Fruit fly (Drosophila melanogaster) whole organism, prepupa: ENCODE results near the gene Wwox.

Experiments
- Blimp-1 ChIP-seq: fragments of 200-800 bp; sonication (Bioruptor generic); optimal IDR thresholded peaks from 3 replicates; lab custom pipeline; 2017; ENCODE audit warnings: missing biosample characterization, missing genetic modification characterization, mild to moderate bottlenecking, moderate library complexity, missing genetic modification reagents
- CG10631 ChIP-seq: fragments of 200-800 bp; sonication (Bioruptor generic); optimal IDR thresholded peaks from 2 replicates; lab custom pipeline; 2016; ENCODE audit warnings: missing biosample characterization, missing genetic modification characterization
- CG10669 ChIP-seq: fragments of 200-800 bp; sonication (Bioruptor generic); optimal IDR thresholded peaks from 3 replicates; lab custom pipeline; 2018; ENCODE audit warnings: missing biosample characterization, mild to moderate bottlenecking, missing genetic modification characterization, moderate library complexity
- CG11294 ChIP-seq: fragments of 200-800 bp; sonication (Bioruptor generic); IDR thresholded peaks from 2 replicates; pipeline ENCODE4 v1.3.6; 2022; ENCODE audit warnings: missing biosample characterization, missing genetic modification characterization
- CG11762 ChIP-seq: fragments of 200-800 bp; sonication (Bioruptor generic); optimal IDR thresholded peaks from 3 replicates; lab custom pipeline; 2016; ENCODE audit warnings: missing biosample characterization, missing genetic modification characterization; ENCODE audit not compliant: insufficient read depth
- CG11902 ChIP-seq: fragments of 200-800 bp; sonication (Bioruptor generic); optimal IDR thresholded peaks from 3 replicates; lab custom pipeline; 2016; ENCODE audit warnings: missing biosample characterization, missing genetic modification characterization
- CG15336 ChIP-seq: fragments of 200-800 bp; sonication (Bioruptor generic); IDR thresholded peaks from 2 replicates; pipeline ENCODE4 v1.3.6; 2022; ENCODE audit warnings: missing biosample characterization, missing genetic modification characterization
- CG1621 ChIP-seq: fragments of 200-800 bp; sonication (Bioruptor generic); optimal IDR thresholded peaks from 3 replicates; lab custom pipeline; 2018; ENCODE audit warnings: missing biosample characterization, mild to moderate bottlenecking, missing genetic modification characterization
- CG16779 ChIP-seq: fragments of 200-800 bp; sonication (Bioruptor generic); optimal IDR thresholded peaks from 3 replicates; lab custom pipeline; 2017; ENCODE audit warnings: missing biosample characterization, mild to moderate bottlenecking, missing genetic modification characterization
- CG3032 ChIP-seq: fragments of 200-800 bp; optimal IDR thresholded peaks from 2 replicates; lab custom pipeline; 2019; ENCODE audit warnings: missing biosample characterization, mild to moderate bottlenecking, missing genetic modification characterization, moderate library complexity
- CG31627 ChIP-seq: fragments of 200-800 bp; sonication (Bioruptor generic); optimal IDR thresholded peaks from 3 replicates; lab custom pipeline; 2016; ENCODE audit warnings: missing biosample characterization, missing genetic modification characterization
- CG32006 ChIP-seq: fragments of 200-800 bp; sonication (Bioruptor generic); optimal IDR thresholded peaks from 3 replicates; lab custom pipeline; 2017; ENCODE audit warnings: missing biosample characterization, mild to moderate bottlenecking, missing genetic modification characterization
- CG34406 ChIP-seq: fragments of 200-800 bp; sonication (Bioruptor generic); optimal IDR thresholded peaks from 3 replicates; lab custom pipeline; 2016; ENCODE audit warnings: missing biosample characterization, missing genetic modification characterization
- CG3919 ChIP-seq: fragments of 200-800 bp; sonication (Bioruptor generic); optimal IDR thresholded peaks from 3 replicates; lab custom pipeline; 2016; ENCODE audit warnings: missing biosample characterization, missing genetic modification characterization
- CG6163 ChIP-seq: fragments of 200-800 bp; sonication (Bioruptor generic); IDR thresholded peaks from 3 replicates; pipeline ENCODE4 v1.3.6; 2022; ENCODE audit warnings: missing biosample characterization, missing genetic modification characterization
- CG6792 ChIP-seq: fragments of 200-800 bp; sonication (Bioruptor generic); optimal IDR thresholded peaks from 3 replicates; lab custom pipeline; 2016; ENCODE audit warnings: missing biosample characterization, missing genetic modification characterization
- CG6808 ChIP-seq: fragments of 200-800 bp; sonication (Bioruptor generic); optimal IDR thresholded peaks from 3 replicates; lab custom pipeline; 2017; ENCODE audit warnings: missing biosample characterization, missing genetic modification characterization, mild to moderate bottlenecking, moderate library complexity, missing genetic modification reagents
- CG7368 ChIP-seq: fragments of 200-800 bp; sonication (Bioruptor generic); optimal IDR thresholded peaks from 3 replicates; lab custom pipeline; 2016; ENCODE audit warnings: missing biosample characterization, missing genetic modification characterization
- CG8119 ChIP-seq: fragments of 200-800 bp; sonication (Bioruptor generic); IDR thresholded peaks from 3 replicates; pipeline ENCODE4 v1.3.6; 2022; ENCODE audit warnings: missing biosample characterization, missing genetic modification characterization
- CG8319 ChIP-seq: fragments of 200-800 bp; sonication (Bioruptor generic); optimal IDR thresholded peaks from 3 replicates; lab custom pipeline; 2016; ENCODE audit warnings: missing biosample characterization, missing genetic modification characterization
- CG8632 ChIP-seq: fragments of 200-800 bp; sonication (Bioruptor generic); optimal IDR thresholded peaks from 3 replicates; lab custom pipeline; 2016; ENCODE audit warnings: missing biosample characterization, missing genetic modification characterization
- CG9139 ChIP-seq: fragments of 200-800 bp; sonication (Bioruptor generic); optimal IDR thresholded peaks from 3 replicates; lab custom pipeline; 2017; ENCODE audit warnings: missing biosample characterization, mild to moderate bottlenecking, missing genetic modification characterization
- Eip75B ChIP-seq: fragments of 200-800 bp; sonication (Bioruptor generic); optimal IDR thresholded peaks from 3 replicates; lab custom pipeline; 2016; ENCODE audit warnings: missing biosample characterization, missing genetic modification characterization
- Eip78C ChIP-seq: fragments of 200-800 bp; sonication (Bioruptor generic); peaks from one replicate; lab custom pipeline; 2016; ENCODE audit warnings: missing biosample characterization, missing genetic modification characterization
- Ets21C ChIP-seq: fragments of 200-800 bp; sonication (Bioruptor generic); optimal IDR thresholded peaks from 3 replicates; lab custom pipeline; 2016; ENCODE audit warnings: missing biosample characterization, missing genetic modification characterization
- Hr38 ChIP-seq: sonication (Bioruptor generic); optimal IDR thresholded peaks from 2 replicates; lab custom pipeline; 2016; ENCODE audit warnings: missing biosample characterization, missing genetic modification characterization
- Hr39 ChIP-seq: fragments of 200-800 bp; sonication (Bioruptor generic); optimal IDR thresholded peaks from 2 replicates; lab custom pipeline; 2016; ENCODE audit warnings: missing biosample characterization, missing genetic modification characterization
- Hr4 ChIP-seq: fragments of 200-800 bp; sonication (Bioruptor generic); optimal IDR thresholded peaks from 3 replicates; lab custom pipeline; 2016; ENCODE audit warnings: missing biosample characterization, missing genetic modification characterization
- Lpt ChIP-seq: fragments of 200-800 bp; sonication (Bioruptor generic); optimal IDR thresholded peaks from 3 replicates; lab custom pipeline; 2016; ENCODE audit warnings: missing biosample characterization, missing genetic modification characterization
- Met ChIP-seq: fragments of 200-800 bp; sonication (Bioruptor generic); optimal IDR thresholded peaks from 3 replicates; lab custom pipeline; 2016; ENCODE audit warnings: missing biosample characterization, missing genetic modification characterization
- Smox ChIP-seq: fragments of 200-800 bp; sonication (Bioruptor generic); optimal IDR thresholded peaks from 3 replicates; lab custom pipeline; 2016; ENCODE audit warnings: missing biosample characterization, missing genetic modification characterization
- achi ChIP-seq: fragments of 200-800 bp; sonication (Bioruptor generic); optimal IDR thresholded peaks from 3 replicates; lab custom pipeline; 2016; ENCODE audit warnings: missing biosample characterization, missing genetic modification characterization
- cyc ChIP-seq: fragments of 200-800 bp; sonication (Bioruptor generic); optimal IDR thresholded peaks from 3 replicates; lab custom pipeline; 2016; ENCODE audit warnings: missing biosample characterization, missing genetic modification characterization
- dac ChIP-seq: fragments of 200-800 bp; sonication (Bioruptor generic); optimal IDR thresholded peaks from 2 replicates; lab custom pipeline; 2017; ENCODE audit warnings: missing biosample characterization, mild to moderate bottlenecking, missing genetic modification characterization
- dsx ChIP-seq: fragments of 200-800 bp; optimal IDR thresholded peaks from 3 replicates; lab custom pipeline; 2019; ENCODE audit warnings: missing biosample characterization, mild to moderate bottlenecking, missing genetic modification characterization, moderate library complexity; ENCODE audit not compliant: poor library complexity, severe bottlenecking
- eg ChIP-seq: fragments of 200-800 bp; sonication (Bioruptor generic); IDR thresholded peaks from 3 replicates; pipeline ENCODE4 v1.3.6; 2022; ENCODE audit warnings: missing biosample characterization, missing genetic modification characterization
- esn ChIP-seq: fragments of 200-800 bp; sonication (Bioruptor generic); optimal IDR thresholded peaks from 2 replicates; lab custom pipeline; 2016; ENCODE audit warnings: missing biosample characterization, mild to moderate bottlenecking, missing genetic modification characterization, moderate library complexity
- fd85E ChIP-seq: fragments of 200-800 bp; sonication (Bioruptor generic); optimal IDR thresholded peaks from 3 replicates; lab custom pipeline; 2016; ENCODE audit warnings: missing biosample characterization, missing genetic modification characterization
- fkh ChIP-seq: fragments of 200-800 bp; sonication (Bioruptor generic); optimal IDR thresholded peaks from 3 replicates; lab custom pipeline; 2017; ENCODE audit warnings: missing biosample characterization, mild to moderate bottlenecking, missing genetic modification characterization, moderate library complexity
- lz ChIP-seq: fragments of 200-800 bp; sonication (Bioruptor generic); optimal IDR thresholded peaks from 3 replicates; lab custom pipeline; 2016; ENCODE audit warnings: missing biosample characterization, missing genetic modification characterization
- net ChIP-seq: fragments of 200-800 bp; sonication (Bioruptor generic); optimal IDR thresholded peaks from 3 replicates; lab custom pipeline; 2016; ENCODE audit warnings: missing biosample characterization, missing genetic modification characterization
- pdm3 ChIP-seq: fragments of 200-800 bp; sonication (Bioruptor generic); optimal IDR thresholded peaks from 3 replicates; lab custom pipeline; 2016; ENCODE audit warnings: missing biosample characterization, missing genetic modification characterization
- spab ChIP-seq: fragments of 200-800 bp; sonication (Bioruptor generic); optimal IDR thresholded peaks from 2 replicates; lab custom pipeline; 2017; ENCODE audit warnings: missing biosample characterization, mild to moderate bottlenecking, missing genetic modification characterization, missing genetic modification reagents
- ss ChIP-seq, 2 experiments: fragments of 200-800 bp; sonication (Bioruptor generic); optimal IDR thresholded peaks; 2 replicates in 1 of 2; 3 replicates in 1 of 2; lab custom pipeline; 2017 to 2018; ENCODE audit warnings: mild to moderate bottlenecking in 2 of 2, missing biosample characterization in 2 of 2, missing genetic modification characterization in 2 of 2, moderate library complexity in 1 of 2
- svp ChIP-seq: fragments of 200-800 bp; sonication (Bioruptor generic); peaks from one replicate; lab custom pipeline; 2016; ENCODE audit warnings: missing biosample characterization, missing genetic modification characterization
- topi ChIP-seq: fragments of 200-800 bp; sonication (Bioruptor generic); optimal IDR thresholded peaks from 3 replicates; lab custom pipeline; 2016; ENCODE audit warnings: missing biosample characterization, missing genetic modification characterization
- vri ChIP-seq: fragments of 200-800 bp; sonication (Bioruptor generic); optimal IDR thresholded peaks from 3 replicates; lab custom pipeline; 2016; ENCODE audit warnings: missing biosample characterization, mild to moderate bottlenecking, missing genetic modification characterization

Gene Wwox

DNA sequence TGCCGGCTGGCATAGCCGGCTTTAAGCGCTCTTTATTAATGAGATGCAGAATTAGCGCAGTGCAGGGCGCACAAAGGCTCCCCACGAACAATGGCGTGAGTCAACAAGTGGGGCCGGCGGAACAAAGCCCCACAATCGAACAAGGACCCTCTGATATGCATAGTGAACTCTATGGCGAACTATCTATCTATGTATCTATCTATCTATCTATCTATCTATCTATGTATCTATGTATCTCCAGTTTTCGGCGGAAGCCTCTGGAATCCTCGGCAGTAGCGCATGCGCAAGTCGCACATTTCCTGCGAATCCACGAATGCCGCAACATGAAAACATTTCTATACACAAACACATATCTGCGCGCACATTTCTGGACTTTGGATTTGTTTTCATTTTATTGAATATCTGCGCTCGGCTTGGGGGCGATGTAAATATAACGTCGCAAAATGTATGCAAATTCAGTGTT lies 3.5 kb downstream of the Wwox start (continued):
- peak; percentile 94 for TF ChIP-seq CG3919 (GFP tag; lab: Kevin White, UChicago)
- peak; percentile 96 to 99 for TF ChIP-seq ss (GFP tag; optimal IDR thresholded peaks at IDR 0.05; lab: Kevin White, UChicago)
- peak; percentile 87 for TF ChIP-seq CG6792
- TF ChIP-seq CG6808 (GFP tag; lab: Kevin White, UChicago): peak; percentile 96
- TF ChIP-seq Eip75B (GFP tag; lab: Kevin White, UChicago): peak; percentile 93
- TF ChIP-seq vri: peak; percentile 77
- peak; percentile 98 for TF ChIP-seq Eip78C (GFP tag; lab: Kevin White, UChicago)
- peak; percentile 67 for TF ChIP-seq CG8319 (GFP tag; lab: Kevin White, UChicago)
- TF ChIP-seq CG31627: peak; percentile 91
- peak; percentile 98 for TF ChIP-seq CG32006 (GFP tag; lab: Kevin White, UChicago)
- TF ChIP-seq CG3032 (tag; lab: Kevin White, UChicago): peak; percentile 88
- TF ChIP-seq CG8632 (GFP tag; lab: Kevin White, UChicago): peak; percentile 79
- peak; percentile 85 for TF ChIP-seq fd85E (GFP tag; lab: Kevin White, UChicago)
- peak; percentile 90 for TF ChIP-seq achi (GFP tag; lab: Kevin White, UChicago)
- peak; percentile 87 for TF ChIP-seq CG11762 (GFP tag; lab: Kevin White, UChicago)
- TF ChIP-seq CG11902: peak; percentile 83
- peak; percentile 95 for TF ChIP-seq topi (GFP tag; lab: Kevin White, UChicago)
- peak; percentile 90 for TF ChIP-seq esn
- TF ChIP-seq dac (GFP tag; lab: Kevin White, UChicago): peak; percentile 90
- TF ChIP-seq CG8119 (GFP tag; lab: Robert Waterston, UW): peak; percentile 94
- peak; percentile 97 for TF ChIP-seq Hr4 (GFP tag; lab: Kevin White, UChicago)
- peak; percentile 87 for TF ChIP-seq CG7368 (GFP tag; lab: Kevin White, UChicago)
- TF ChIP-seq CG10631 (GFP tag; lab: Kevin White, UChicago): peak; percentile 90
- TF ChIP-seq CG15336 (GFP tag; lab: Robert Waterston, UW): peak; percentile 95
- TF ChIP-seq eg (GFP tag; lab: Robert Waterston, UW): peak; percentile 94
- TF ChIP-seq pdm3 (GFP tag; lab: Kevin White, UChicago): peak; percentile 91

DNA sequence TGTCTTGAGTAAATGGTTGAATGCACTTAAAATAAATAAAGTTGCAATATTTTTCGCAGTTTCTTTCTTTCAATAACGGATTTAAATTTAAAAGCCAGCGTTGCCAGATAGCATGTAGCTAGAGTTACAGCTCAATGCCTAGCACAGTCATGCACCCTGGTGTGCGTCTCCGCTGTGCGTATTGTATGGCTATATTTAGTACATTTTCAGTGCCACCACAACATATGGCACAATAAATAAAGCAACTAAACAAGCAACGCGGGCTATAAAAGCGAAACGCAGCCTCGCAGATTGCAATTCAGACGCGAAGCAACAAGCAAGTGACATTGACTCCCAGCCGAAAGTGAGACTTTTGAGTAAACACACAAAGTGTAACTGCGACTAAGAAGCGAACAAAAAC lies 5.4 kb downstream of the Wwox start, which contains the start of gene Sirup:
Gene Sirup, plus strand, starts transcription at position 215 of the 400 bp plus-strand sequence.
- no peak for TF ChIP-seq CG10669 (GFP tag; lab: Kevin White, UChicago)
- no peak for TF ChIP-seq CG6792
- TF ChIP-seq CG3919 (GFP tag; lab: Kevin White, UChicago): peak; percentile 47
- TF ChIP-seq fkh: peak; percentile 67
- TF ChIP-seq CG9139 (GFP tag; lab: Kevin White, UChicago): peak; percentile 8
- TF ChIP-seq CG34406: peak; percentile 2
- peak; percentile 2 for TF ChIP-seq CG1621
- peak; percentile 54; the same call in 1 of the 3 replicates for TF ChIP-seq eg (GFP tag; lab: Robert Waterston, UW)
- peak; percentile 45 for TF ChIP-seq CG6808 (GFP tag; lab: Kevin White, UChicago)
- TF ChIP-seq CG16779: peak; percentile 39
- no peak for TF ChIP-seq CG7368 (GFP tag; lab: Kevin White, UChicago)
- no peak for TF ChIP-seq Ets21C
- no peak for TF ChIP-seq CG3032 (tag; lab: Kevin White, UChicago)
- no peak for TF ChIP-seq Smox (GFP tag; lab: Kevin White, UChicago)
- TF ChIP-seq Blimp-1 (GFP tag; lab: Kevin White, UChicago): no peak
- TF ChIP-seq CG8319 (GFP tag; lab: Kevin White, UChicago): no peak
- TF ChIP-seq svp (GFP tag; lab: Kevin White, UChicago): peak; percentile 69
- TF ChIP-seq Hr4 (GFP tag; lab: Kevin White, UChicago): no peak
- TF ChIP-seq CG8119 (GFP tag; lab: Robert Waterston, UW): peak; percentile 50; the same call in 2 of the 3 replicates
- TF ChIP-seq dac (GFP tag; lab: Kevin White, UChicago): no peak
- TF ChIP-seq CG11902: no peak
- TF ChIP-seq CG32006 (GFP tag; lab: Kevin White, UChicago): no peak
- peak; percentile 40; the same call in 1 of the 2 replicates for TF ChIP-seq CG15336 (GFP tag; lab: Robert Waterston, UW)
- TF ChIP-seq Lpt: peak; percentile 34
- no peak for TF ChIP-seq cyc (GFP tag; lab: Kevin White, UChicago)
- TF ChIP-seq Hr39 (GFP tag; lab: Kevin White, UChicago): no peak
- no peak for TF ChIP-seq pdm3 (GFP tag; lab: Kevin White, UChicago)
- no peak for TF ChIP-seq CG11762 (GFP tag; lab: Kevin White, UChicago)
- TF ChIP-seq Hr38 (GFP tag; lab: Kevin White, UChicago): no peak
- TF ChIP-seq Met (GFP tag; lab: Kevin White, UChicago): no peak
- TF ChIP-seq vri: peak; percentile 93
- no peak for TF ChIP-seq achi (GFP tag; lab: Kevin White, UChicago)
- peak; percentile 59 for TF ChIP-seq net (GFP tag; lab: Kevin White, UChicago)
- peak; percentile 53 for TF ChIP-seq dsx (GFP tag; lab: Kevin White, UChicago)
- TF ChIP-seq CG6163 (GFP tag; lab: Robert Waterston, UW): no peak
- no peak for TF ChIP-seq lz (GFP tag; lab: Kevin White, UChicago)
- no peak for TF ChIP-seq spab (GFP tag; lab: Kevin White, UChicago)
- TF ChIP-seq CG11294 (GFP tag; lab: Robert Waterston, UW): no peak
